Fruit fly (Drosophila melanogaster) whole organism, adult: ENCODE data around the gene ppk14.

Experiments used
- CG1620 ChIP-seq: fragments of 200-800 bp; sonication (Bioruptor generic); optimal IDR thresholded peaks from 2 replicates; lab custom pipeline; 2016; ENCODE audit warnings: missing biosample characterization, missing genetic modification characterization
- CG33017 ChIP-seq: fragments of 200-800 bp; sonication (Bioruptor generic); optimal IDR thresholded peaks from 2 replicates; lab custom pipeline; 2018; ENCODE audit warnings: missing biosample characterization, mild to moderate bottlenecking, missing genetic modification characterization, moderate library complexity
- CG5204 ChIP-seq: fragments of 200-800 bp; sonication (Bioruptor generic); optimal IDR thresholded peaks from 2 replicates; lab custom pipeline; 2016; ENCODE audit warnings: missing biosample characterization, missing genetic modification characterization
- CG7101 ChIP-seq: fragments of 200-800 bp; sonication (Bioruptor generic); optimal IDR thresholded peaks from 2 replicates; lab custom pipeline; 2018; ENCODE audit warnings: missing biosample characterization, mild to moderate bottlenecking, missing genetic modification characterization, moderate library complexity
- Crg-1 ChIP-seq: fragments of 200-800 bp; sonication (Bioruptor generic); optimal IDR thresholded peaks from 2 replicates; lab custom pipeline; 2016; ENCODE audit warnings: missing biosample characterization, missing genetic modification characterization
- Hr96 ChIP-seq: fragments of 200-800 bp; sonication (Bioruptor generic); optimal IDR thresholded peaks from 2 replicates; lab custom pipeline; 2016; ENCODE audit warnings: missing biosample characterization, missing genetic modification characterization
- cic ChIP-seq: fragments of 200-800 bp; sonication (Bioruptor generic); optimal IDR thresholded peaks from 2 replicates; lab custom pipeline; 2017; ENCODE audit warnings: missing biosample characterization, mild to moderate bottlenecking, missing genetic modification characterization, moderate library complexity
- kay ChIP-seq: fragments of 200-800 bp; sonication (Bioruptor generic); peaks from one replicate; lab custom pipeline; 2016; ENCODE audit warnings: missing biosample characterization, missing genetic modification characterization, borderline replicate concordance
- ovo ChIP-seq: fragments of 200-800 bp; sonication (Bioruptor generic); optimal IDR thresholded peaks from 2 replicates; lab custom pipeline; 2016; ENCODE audit warnings: missing biosample characterization, missing genetic modification characterization
- pad ChIP-seq: fragments of 200-800 bp; sonication (Bioruptor generic); optimal IDR thresholded peaks from 3 replicates; lab custom pipeline; 2017; ENCODE audit warnings: missing biosample characterization, missing genetic modification characterization, mild to moderate bottlenecking, moderate library complexity, missing genetic modification reagents

- TF ChIP-seq CG5204 (GFP tag; lab: Kevin White, UChicago) (no peak), Crg-1 (GFP tag; lab: Kevin White, UChicago) (no peak), CG33017 (tag; lab: Kevin White, UChicago) (no peak), kay (GFP tag; lab: Kevin White, UChicago) (no peak), cic (GFP tag; lab: Kevin White, UChicago) (no peak), pad (GFP tag; lab: Kevin White, UChicago) (no peak), CG7101 (no peak), Hr96 (GFP tag; lab: Kevin White, UChicago) (no peak), CG1620 (GFP tag; lab: Kevin White, UChicago) (no peak), ovo (GFP tag; lab: Kevin White, UChicago) (no peak)
Observed at dm6 chr2L:6385409-6385808, 30.7 kb downstream of the ppk14 start, which contains the start of gene Nepl6.
